Fruit fly (Drosophila melanogaster) whole organism, wandering third instar larva: ENCODE data around the gene CG6659.
A peak's percentile ranks its signal among the peaks of the same experiment; 100 is the strongest.

Experiments
- Abd-B ChIP-seq: fragments of >200 bp; optimal IDR thresholded peaks from 2 replicates; lab custom pipeline; 2017; ENCODE audit warnings: missing biosample characterization, missing genetic modification characterization
- CG32264 ChIP-seq: fragments of 200-800 bp; sonication (Bioruptor generic); optimal IDR thresholded peaks from 2 replicates; lab custom pipeline; 2016; ENCODE audit warnings: missing biosample characterization, missing genetic modification characterization
- CG9705 ChIP-seq: fragments of 200-800 bp; sonication (Bioruptor generic); optimal IDR thresholded peaks from 2 replicates; lab custom pipeline; 2018; ENCODE audit warnings: missing biosample characterization, mild to moderate bottlenecking, missing genetic modification characterization
- CrebA ChIP-seq: fragments of 200-800 bp; sonication (Bioruptor generic); optimal IDR thresholded peaks from 2 replicates; lab custom pipeline; 2016; ENCODE audit warnings: missing biosample characterization, mild to moderate bottlenecking, missing genetic modification characterization, borderline replicate concordance
- Dfd ChIP-seq: fragments of >200 bp; optimal IDR thresholded peaks from 2 replicates; lab custom pipeline; 2017; ENCODE audit warnings: missing biosample characterization, missing genetic modification characterization
- Dif ChIP-seq: fragments of 200-275, 200-300 bp; sonication (Bioruptor generic); optimal IDR thresholded peaks from 2 replicates; lab custom pipeline; 2018; ENCODE audit warnings: missing biosample characterization, missing genetic modification characterization; ENCODE audit not compliant: partially characterized antibody
- GATAd ChIP-seq: sonication (Bioruptor generic); optimal IDR thresholded peaks from 2 replicates; lab custom pipeline; 2016; ENCODE audit warnings: missing biosample characterization, missing genetic modification characterization
- HLH106 ChIP-seq: fragments of 200-800 bp; optimal IDR thresholded peaks from 3 replicates; lab custom pipeline; 2019; ENCODE audit warnings: missing biosample characterization, mild to moderate bottlenecking, missing genetic modification characterization, moderate library complexity
- Hnf4 ChIP-seq: fragments of 200-800 bp; sonication (Bioruptor generic); optimal IDR thresholded peaks from 2 replicates; lab custom pipeline; 2016; ENCODE audit warnings: missing biosample characterization, mild to moderate bottlenecking, missing genetic modification characterization
- Hr78 ChIP-seq: fragments of >200 bp; optimal IDR thresholded peaks from 2 replicates; lab custom pipeline; 2017; ENCODE audit warnings: missing biosample characterization, missing genetic modification characterization
- Hr83 ChIP-seq: fragments of 200-300 bp; sonication (Bioruptor generic); optimal IDR thresholded peaks from 2 replicates; lab custom pipeline; 2016; ENCODE audit warnings: missing biosample characterization, mild to moderate bottlenecking, missing genetic modification characterization, moderate library complexity; ENCODE audit not compliant: poor library complexity, severe bottlenecking
- Jra ChIP-seq: sonication (Bioruptor generic); optimal IDR thresholded peaks from 2 replicates; lab custom pipeline; 2016; ENCODE audit warnings: missing biosample characterization, missing genetic modification characterization
- Mio ChIP-seq: sonication (Bioruptor generic); optimal IDR thresholded peaks from 2 replicates; lab custom pipeline; 2016; ENCODE audit warnings: missing biosample characterization, missing genetic modification characterization
- N ChIP-seq: fragments of >200 bp; optimal IDR thresholded peaks from 2 replicates; lab custom pipeline; 2018; ENCODE audit warnings: missing biosample characterization, missing external identifiers, missing genetic modification characterization
- OdsH ChIP-seq: fragments of 200-800 bp; sonication (Bioruptor generic); optimal IDR thresholded peaks from 2 replicates; lab custom pipeline; 2016; ENCODE audit warnings: missing biosample characterization, mild to moderate bottlenecking, missing genetic modification characterization
- Rel ChIP-seq, 2 experiments: fragments of 200-800 bp; sonication (Bioruptor generic) in 1 of 2; optimal IDR thresholded peaks; 2 replicates in 1 of 2; 3 replicates in 1 of 2; lab custom pipeline; 2016 to 2019; ENCODE audit warnings: mild to moderate bottlenecking in 2 of 2, missing biosample characterization in 2 of 2, missing genetic modification characterization in 2 of 2, moderate library complexity in 1 of 2
- Sp1 ChIP-seq: fragments of 200-800 bp; sonication (Bioruptor generic); optimal IDR thresholded peaks from 3 replicates; lab custom pipeline; 2019; ENCODE audit warnings: missing biosample characterization, mild to moderate bottlenecking, missing genetic modification characterization, moderate library complexity
- Vsx2 ChIP-seq: fragments of 200-300, 225-300 bp; sonication (Bioruptor generic); optimal IDR thresholded peaks from 2 replicates; lab custom pipeline; 2018; ENCODE audit warnings: missing biosample characterization, missing genetic modification characterization; ENCODE audit not compliant: partially characterized antibody
- br ChIP-seq: fragments of 200-800 bp; sonication (Bioruptor generic); optimal IDR thresholded peaks from 2 replicates; lab custom pipeline; 2016; ENCODE audit warnings: missing biosample characterization, missing genetic modification characterization
- dl ChIP-seq, 2 experiments: fragments of 175-275, 200-275 bp in 1 of 2; fragments of 200-275 bp in 1 of 2; sonication (Bioruptor generic); optimal IDR thresholded peaks; lab custom pipeline; 2018; ENCODE audit warnings: mild to moderate bottlenecking in 2 of 2, missing biosample characterization in 2 of 2, missing genetic modification characterization in 2 of 2, moderate library complexity in 2 of 2; ENCODE audit not compliant: partially characterized antibody in 2 of 2, insufficient read depth in 1 of 2
- dmrt93B ChIP-seq: fragments of 200-800 bp; sonication (Bioruptor generic); optimal IDR thresholded peaks from 2 replicates; lab custom pipeline; 2018; ENCODE audit warnings: missing biosample characterization, mild to moderate bottlenecking, missing genetic modification characterization
- dsf ChIP-seq: sonication (Bioruptor generic); optimal IDR thresholded peaks from 2 replicates; lab custom pipeline; 2016; ENCODE audit warnings: missing biosample characterization, missing genetic modification characterization, borderline replicate concordance
- ey ChIP-seq: fragments of 200-800 bp; sonication (Bioruptor generic); optimal IDR thresholded peaks from 2 replicates; lab custom pipeline; 2016; ENCODE audit warnings: missing biosample characterization, missing genetic modification characterization
- fru ChIP-seq: fragments of 200-800 bp; sonication (Bioruptor generic); optimal IDR thresholded peaks from 3 replicates; lab custom pipeline; 2016; ENCODE audit warnings: missing biosample characterization, mild to moderate bottlenecking, missing genetic modification characterization
- h ChIP-seq: fragments of 200-800 bp; sonication (Bioruptor generic); optimal IDR thresholded peaks from 3 replicates; lab custom pipeline; 2016; ENCODE audit warnings: missing biosample characterization, mild to moderate bottlenecking, missing genetic modification characterization
- jim ChIP-seq: fragments of 175-275, 200-325 bp; sonication (Bioruptor generic); optimal IDR thresholded peaks from 2 replicates; lab custom pipeline; 2016; ENCODE audit warnings: missing biosample characterization, mild to moderate bottlenecking, missing genetic modification characterization
- lola ChIP-seq: fragments of >200 bp; optimal IDR thresholded peaks from 2 replicates; lab custom pipeline; 2017; ENCODE audit warnings: missing biosample characterization, missing genetic modification characterization
- pan ChIP-seq: fragments of >200 bp; optimal IDR thresholded peaks from 2 replicates; lab custom pipeline; 2017
- psq ChIP-seq: fragments of 200-800 bp; sonication (Bioruptor generic); optimal IDR thresholded peaks from 3 replicates; lab custom pipeline; 2017; ENCODE audit warnings: missing biosample characterization, mild to moderate bottlenecking, missing genetic modification characterization, moderate library complexity
- sage ChIP-seq: fragments of 200-800 bp; sonication (Bioruptor generic); optimal IDR thresholded peaks from 2 replicates; lab custom pipeline; 2016; ENCODE audit warnings: missing biosample characterization, mild to moderate bottlenecking, missing genetic modification characterization
- sv ChIP-seq: fragments of 200-800 bp; sonication (Bioruptor generic); optimal IDR thresholded peaks from 3 replicates; lab custom pipeline; 2016; ENCODE audit warnings: missing biosample characterization, missing genetic modification characterization
- tai ChIP-seq: sonication (Bioruptor generic); optimal IDR thresholded peaks from 2 replicates; lab custom pipeline; 2016; ENCODE audit warnings: missing biosample characterization, missing genetic modification characterization
- usp ChIP-seq: fragments of >200 bp; optimal IDR thresholded peaks from 2 replicates; lab custom pipeline; 2017; ENCODE audit warnings: missing biosample characterization, missing genetic modification characterization
- woc ChIP-seq: sonication (Bioruptor generic); optimal IDR thresholded peaks from 2 replicates; lab custom pipeline; 2016; ENCODE audit warnings: missing biosample characterization, mild to moderate bottlenecking, missing genetic modification characterization

Gene CG6659

dm6 chrX:18657012-18657411, at the start of gene CG6659:
Gene CG6659, minus strand, starts transcription at chrX:18657286.
- TF ChIP-seq jim (GFP tag; lab: Kevin White, UChicago): no peak
- no peak for TF ChIP-seq Abd-B
- TF ChIP-seq woc: peak; percentile 46
- TF ChIP-seq Rel (GFP tag; optimal IDR thresholded peaks at IDR 0.05; lab: Kevin White, UChicago): no peak
- peak; percentile 88 for TF ChIP-seq Rel (tag; optimal IDR thresholded peaks at IDR 0.05; lab: Kevin White, UChicago)

- TF ChIP-seq dl (GFP tag; optimal IDR thresholded peaks at IDR 0.05; lab: Kevin White, UChicago; ENCODE audit: insufficient read depth in 1 of 2, partially characterized antibody in 2 of 2): no peak
- no peak for TF ChIP-seq br (GFP tag; lab: Kevin White, UChicago)
- TF ChIP-seq psq (GFP tag; lab: Kevin White, UChicago): no peak
- no peak for TF ChIP-seq h (GFP tag; lab: Kevin White, UChicago)
- no peak for TF ChIP-seq CG9705 (GFP tag; lab: Kevin White, UChicago)
Observed at dm6 chrX:18703875-18704274, 46.8 kb upstream of the CG6659 start.

dm6 chrX:18702245-18702644, 45.2 kb upstream of the CG6659 start:
- no peak for TF ChIP-seq pan (lab: Kevin White, UChicago)
- TF ChIP-seq HLH106: no peak
- TF ChIP-seq Vsx2 (GFP tag; lab: Kevin White, UChicago): no peak
- TF ChIP-seq CrebA (GFP tag; lab: Kevin White, UChicago): no peak
- no peak for TF ChIP-seq Mio

- TF ChIP-seq HLH106: no peak
- no peak for TF ChIP-seq psq (GFP tag; lab: Kevin White, UChicago)
- no peak for TF ChIP-seq dmrt93B (GFP tag; lab: Kevin White, UChicago)
- no peak for TF ChIP-seq sv
- no peak for TF ChIP-seq Vsx2 (GFP tag; lab: Kevin White, UChicago)
- no peak for TF ChIP-seq Hr78 (GFP tag; lab: Kevin White, UChicago)
- TF ChIP-seq lola: no peak
- no peak for TF ChIP-seq pan (lab: Kevin White, UChicago)
- TF ChIP-seq Sp1 (GFP tag; lab: Kevin White, UChicago): no peak
- no peak for TF ChIP-seq CG9705 (GFP tag; lab: Kevin White, UChicago)
- TF ChIP-seq, all 38 proteins: peak for 0
Observed at dm6 chrX:18701752-18702151, 44.7 kb upstream of the CG6659 start.

dm6 chrX:18700586-18700985, 43.5 kb upstream of the CG6659 start:
- TF ChIP-seq dmrt93B (GFP tag; lab: Kevin White, UChicago) (no peak), Sp1 (GFP tag; lab: Kevin White, UChicago) (no peak), N (GFP tag; lab: Kevin White, UChicago) (no peak), Hnf4 (GFP tag; lab: Kevin White, UChicago) (no peak), sv (no peak), br (GFP tag; lab: Kevin White, UChicago) (no peak), fru (GFP tag; lab: Kevin White, UChicago) (no peak), dsf (GFP tag; lab: Kevin White, UChicago) (no peak), Rel (GFP tag; optimal IDR thresholded peaks at IDR 0.05; lab: Kevin White, UChicago) (no peak), Rel (tag; optimal IDR thresholded peaks at IDR 0.05; lab: Kevin White, UChicago) (no peak), jim (GFP tag; lab: Kevin White, UChicago) (no peak), pan (lab: Kevin White, UChicago) (no peak), CrebA (GFP tag; lab: Kevin White, UChicago) (no peak), Dif (no peak), Mio (no peak), ey (no peak), Jra (GFP tag; lab: Kevin White, UChicago) (no peak), Hr78 (GFP tag; lab: Kevin White, UChicago) (no peak)

- TF ChIP-seq sage (GFP tag; lab: Kevin White, UChicago) (no peak), CrebA (GFP tag; lab: Kevin White, UChicago) (no peak), sv (no peak), Vsx2 (GFP tag; lab: Kevin White, UChicago) (no peak), br (GFP tag; lab: Kevin White, UChicago) (no peak), Dif (no peak), GATAd (no peak), usp (GFP tag; lab: Kevin White, UChicago) (no peak), CG9705 (GFP tag; lab: Kevin White, UChicago) (no peak), Hr83 (no peak), fru (GFP tag; lab: Kevin White, UChicago) (no peak), dl (GFP tag; optimal IDR thresholded peaks at IDR 0.05; lab: Kevin White, UChicago; ENCODE audit: insufficient read depth in 1 of 2, partially characterized antibody in 2 of 2) (no peak), h (GFP tag; lab: Kevin White, UChicago) (no peak), Hnf4 (GFP tag; lab: Kevin White, UChicago) (no peak), Dfd (GFP tag; lab: Kevin White, UChicago) (no peak), CG32264 (GFP tag; lab: Kevin White, UChicago) (no peak), tai (no peak), psq (GFP tag; lab: Kevin White, UChicago) (no peak), OdsH (GFP tag; lab: Kevin White, UChicago) (no peak)
Observed at dm6 chrX:18699268-18700140, 42.4 kb upstream of the CG6659 start.
